Worm (Caenorhabditis elegans) whole organism, L1 larva: Measurements from ENCODE around the gene Y66D12A.3.

Experiments used
- C16A3.4 ChIP-seq: fragments of 150-350 bp; optimal IDR thresholded peaks from 2 replicates; lab custom pipeline; 2014; ENCODE audit warnings: missing biosample characterization, missing genetic modification characterization
- ceh-90 ChIP-seq: sonication (generic microtip); optimal IDR thresholded peaks from 2 replicates; lab custom pipeline; 2016; ENCODE audit warnings: missing genetic modification characterization, missing compliant biosample characterization
- dsc-1 ChIP-seq: sonication (generic microtip); optimal IDR thresholded peaks from 2 replicates; lab custom pipeline; 2016; ENCODE audit warnings: mild to moderate bottlenecking, missing genetic modification characterization, missing compliant biosample characterization
- elt-3 ChIP-seq, 6 experiments: fragments of 150-350 bp in 1 of 6; sonication (generic microtip); optimal IDR thresholded peaks; 2 replicates each; lab custom pipeline; 2017 to 2018; ENCODE audit warnings: missing biosample characterization in 6 of 6, missing genetic modification characterization in 6 of 6, inconsistent platforms in 1 of 6
- ets-5 ChIP-seq: fragments of 200-800 bp; sonication (Bioruptor generic); IDR thresholded peaks from 2 replicates; pipeline ENCODE4 v1.3.6; 2022; ENCODE audit warnings: missing genetic modification characterization, missing compliant biosample characterization
- irx-1 ChIP-seq: sonication (generic microtip); optimal IDR thresholded peaks from 2 replicates; lab custom pipeline; 2016; ENCODE audit warnings: missing genetic modification characterization, missing compliant biosample characterization
- lin-39 ChIP-seq: fragments of 150-350 bp; optimal IDR thresholded peaks from 2 replicates; lab custom pipeline; 2014; ENCODE audit warnings: missing biosample characterization, missing genetic modification reagents, missing genetic modification characterization
- mep-1 ChIP-seq: fragments of 150-350 bp; optimal IDR thresholded peaks from 2 replicates; lab custom pipeline; 2014; ENCODE audit warnings: missing biosample characterization, missing genetic modification characterization
- unc-130 ChIP-seq: fragments of 150-350 bp; optimal IDR thresholded peaks from 2 replicates; lab custom pipeline; 2017; ENCODE audit warnings: missing biosample characterization, missing genetic modification characterization, inconsistent platforms

- no peak for TF ChIP-seq ceh-90 (tag; lab: Kevin White, UChicago)
- no peak for TF ChIP-seq ets-5 (GFP tag; lab: Robert Waterston, UW)
- no peak for TF ChIP-seq dsc-1 (tag; lab: Kevin White, UChicago)
- TF ChIP-seq lin-39 (tag; lab: Kevin White, UChicago), result no peak
- no peak for TF ChIP-seq mep-1 (tag; lab: Kevin White, UChicago)
- TF ChIP-seq elt-3 (tag; optimal IDR thresholded peaks at IDR 0.05; lab: Kevin White, UChicago), result no peak
- no peak for TF ChIP-seq C16A3.4 (tag; lab: Kevin White, UChicago)
- no peak for TF ChIP-seq unc-130
- TF ChIP-seq irx-1, result no peak
Observed at ce11 chrIII:11590255-11590654, 1.2 kb downstream of the Y66D12A.3 start.
